Worm (Caenorhabditis elegans): ENCODE results near the gene Y71H2B.5.

Y71H2B.5 gene

DNA sequence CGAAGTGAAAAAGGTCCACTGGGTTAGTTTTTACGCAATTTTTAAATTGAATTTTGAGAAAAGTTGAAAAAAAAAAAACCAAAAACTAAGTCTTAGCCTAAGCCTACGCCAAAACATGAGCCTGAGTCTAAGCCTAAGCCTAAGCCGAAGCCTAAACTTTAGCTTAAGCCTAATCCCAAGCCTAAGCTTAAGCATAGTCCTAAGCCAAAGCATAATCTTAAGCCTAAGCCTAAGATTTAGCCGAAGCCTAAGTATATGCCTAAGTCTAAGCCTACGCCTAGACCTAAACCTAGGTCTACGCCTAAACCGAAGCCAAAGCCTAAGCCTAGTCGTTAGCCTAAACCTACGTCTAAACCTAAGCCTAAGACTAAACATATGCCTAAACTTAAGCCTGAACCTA, 33.8 kb downstream of the Y71H2B.5 start:
- TF ChIP-seq nhr-25 (tag; optimal IDR thresholded peaks at IDR 0.05) (no peak), ztf-11 (tag; optimal IDR thresholded peaks at IDR 0.05) (no peak), lin-15B (tag; optimal IDR thresholded peaks at IDR 0.05) (no peak), egl-27 (tag; optimal IDR thresholded peaks at IDR 0.05) (no peak), aly-2 (tag; optimal IDR thresholded peaks at IDR 0.05) (no peak)

ce11 chrIII:2647194-2647925, 39.5 kb downstream of the Y71H2B.5 start:
- TF ChIP-seq egl-27 (tag; optimal IDR thresholded peaks at IDR 0.05) (no peak), ZK546.5 (tag; optimal IDR thresholded peaks at IDR 0.05) (no peak), sea-2 (GFP tag; optimal IDR thresholded peaks at IDR 0.05) (no peak), nfya-1 (tag; optimal IDR thresholded peaks at IDR 0.05; ENCODE audit: insufficient read depth) (no peak), nhr-67 (tag; optimal IDR thresholded peaks at IDR 0.05) (no peak), lsy-12 (tag; optimal IDR thresholded peaks at IDR 0.05) (no peak), nhr-11 (tag; optimal IDR thresholded peaks at IDR 0.05) (no peak), ceh-16 (tag; optimal IDR thresholded peaks at IDR 0.05) (no peak), elt-1 (tag; optimal IDR thresholded peaks at IDR 0.05) (no peak), ceh-9 (tag; optimal IDR thresholded peaks at IDR 0.05) (no peak), elt-3 (tag; optimal IDR thresholded peaks at IDR 0.05) (peak in 1 of 3 experiments; percentile 3), fkh-10 (GFP tag; optimal IDR thresholded peaks at IDR 0.05) (no peak), eor-1 (tag; optimal IDR thresholded peaks at IDR 0.05) (no peak), nhr-25 (tag; optimal IDR thresholded peaks at IDR 0.05) (no peak), ztf-4 (tag; optimal IDR thresholded peaks at IDR 0.05) (no peak), hmg-11 (tag; optimal IDR thresholded peaks at IDR 0.05) (no peak), nhr-77 (tag; optimal IDR thresholded peaks at IDR 0.05) (no peak), pha-4 (tag; optimal IDR thresholded peaks at IDR 0.05) (peak; percentile 37), snpc-4 (tag; optimal IDR thresholded peaks at IDR 0.05) (no peak), R02D3.7 (tag; optimal IDR thresholded peaks at IDR 0.05) (no peak), jun-1 (tag; optimal IDR thresholded peaks at IDR 0.05) (no peak), nhr-28 (tag; optimal IDR thresholded peaks at IDR 0.05) (no peak), zag-1 (tag; optimal IDR thresholded peaks at IDR 0.05) (no peak), mml-1 (tag; optimal IDR thresholded peaks at IDR 0.05) (no peak), ama-1 (optimal IDR thresholded peaks at IDR 0.05) (no peak), fkh-2 (tag; optimal IDR thresholded peaks at IDR 0.05) (no peak), fos-1 (tag; optimal IDR thresholded peaks at IDR 0.05) (no peak), pqm-1 (tag; optimal IDR thresholded peaks at IDR 0.05) (peak; percentile 52), skn-1 (tag; optimal IDR thresholded peaks at IDR 0.05) (no peak), nhr-76 (tag; optimal IDR thresholded peaks at IDR 0.05) (no peak), unc-39 (tag; optimal IDR thresholded peaks at IDR 0.05) (no peak), nhr-23 (tag; optimal IDR thresholded peaks at IDR 0.05) (peak; percentile 55), elt-2 (tag; optimal IDR thresholded peaks at IDR 0.05) (peak; percentile 67), ceh-82 (tag; optimal IDR thresholded peaks at IDR 0.05) (no peak), nhr-12 (tag; optimal IDR thresholded peaks at IDR 0.05) (no peak), nhr-237 (tag; optimal IDR thresholded peaks at IDR 0.05) (no peak), ceh-28 (tag; optimal IDR thresholded peaks at IDR 0.05) (peak; percentile 33), nhr-43 (tag; optimal IDR thresholded peaks at IDR 0.05; ENCODE audit: poor library complexity, severe bottlenecking) (peak; percentile 1)

ce11 chrIII:2651519-2651918, 43.7 kb downstream of the Y71H2B.5 start:
- TF ChIP-seq nhr-25 (tag; optimal IDR thresholded peaks at IDR 0.05) = peak; percentile 51
- TF ChIP-seq unc-39 (tag; optimal IDR thresholded peaks at IDR 0.05) = no peak

Data from whole organism, L3 larva.